Fruit fly (Drosophila melanogaster): ENCODE results near the gene Nnf1b.

The Nnf1b gene

dm6 chr2L:841708-842107 is 31.3 kb downstream of the Nnf1b start (continued):
- TF ChIP-seq Poxn (GFP tag; IDR thresholded peaks at IDR 0.05) = peak; percentile 31; the same call in 1 of the 2 replicates
- no peak for TF ChIP-seq CG1832 (GFP tag; optimal IDR thresholded peaks at IDR 0.05)
- peak; percentile 85 for TF ChIP-seq row (GFP tag; IDR thresholded peaks at IDR 0.05)
- TF ChIP-seq nerfin-2 (GFP tag; IDR thresholded peaks at IDR 0.05; ENCODE audit: partially characterized antibody) = no peak
- TF ChIP-seq otp (GFP tag; IDR thresholded peaks at IDR 0.05) = peak; percentile 66; the same call in 1 of the 3 replicates
- TF ChIP-seq Awh (GFP tag; IDR thresholded peaks at IDR 0.05) = peak; percentile 68
- TF ChIP-seq CG6854 (GFP tag; optimal IDR thresholded peaks at IDR 0.05) = peak; percentile 52
- TF ChIP-seq CG11398 (GFP tag; optimal IDR thresholded peaks at IDR 0.05) = no peak
- TF ChIP-seq CG12744 (GFP tag; optimal IDR thresholded peaks at IDR 0.05) = no peak
- peak; percentile 61 for TF ChIP-seq ATbp (GFP tag; optimal IDR thresholded peaks at IDR 0.05)
- peak; percentile 4 for TF ChIP-seq Jarid2 (GFP tag; optimal IDR thresholded peaks at IDR 0.05)
- peak; percentile 76 for TF ChIP-seq CG1024 (GFP tag; IDR thresholded peaks at IDR 0.05)
- peak; percentile 18 for TF ChIP-seq CG17568 (GFP tag; optimal IDR thresholded peaks at IDR 0.05)
- TF ChIP-seq chn (GFP tag; optimal IDR thresholded peaks at IDR 0.05) = peak; percentile 63
- TF ChIP-seq CG30431 (GFP tag; optimal IDR thresholded peaks at IDR 0.05) = peak; percentile 53
- no peak for TF ChIP-seq sima (GFP tag; optimal IDR thresholded peaks at IDR 0.05)
- TF ChIP-seq Blimp-1 (GFP tag; optimal IDR thresholded peaks at IDR 0.05) = peak; percentile 73
- TF ChIP-seq slbo (GFP tag; IDR thresholded peaks at IDR 0.05) = peak; percentile 93
- TF ChIP-seq grau (tag; optimal IDR thresholded peaks at IDR 0.05) = peak; percentile 74
- peak; percentile 57 for TF ChIP-seq CG1233 (GFP tag; optimal IDR thresholded peaks at IDR 0.05)
- TF ChIP-seq dati (GFP tag; IDR thresholded peaks at IDR 0.05) = peak; percentile 17; the same call in 1 of the 2 replicates
- no peak for TF ChIP-seq CG5953 (GFP tag; IDR thresholded peaks at IDR 0.05)
- TF ChIP-seq schlank (tag; optimal IDR thresholded peaks at IDR 0.05) = peak; percentile 78
- TF ChIP-seq ken (GFP tag; IDR thresholded peaks at IDR 0.05) = peak; percentile 65; the same call in 1 of the 3 replicates
- TF ChIP-seq CG10321 (GFP tag; IDR thresholded peaks at IDR 0.05) = peak; percentile 45; the same call in 1 of the 2 replicates
- peak; percentile 47 for TF ChIP-seq Fer2 (tag; optimal IDR thresholded peaks at IDR 0.05)
- peak; percentile 60 for TF ChIP-seq CG7556 (GFP tag; optimal IDR thresholded peaks at IDR 0.05)
- peak; percentile 49; the same call in 1 of the 2 replicates for TF ChIP-seq danr (GFP tag; IDR thresholded peaks at IDR 0.05)
- TF ChIP-seq da (GFP tag; optimal IDR thresholded peaks at IDR 0.05) = no peak
- TF ChIP-seq Asciz (GFP tag; optimal IDR thresholded peaks at IDR 0.05) = peak; percentile 24
- TF ChIP-seq CG18011 (GFP tag; optimal IDR thresholded peaks at IDR 0.05) = peak; percentile 47
- no peak for TF ChIP-seq CG3163 (GFP tag; optimal IDR thresholded peaks at IDR 0.05)
- peak; percentile 24 for TF ChIP-seq Vsx1 (GFP tag; optimal IDR thresholded peaks at IDR 0.05)
- TF ChIP-seq CG10147 (GFP tag; optimal IDR thresholded peaks at IDR 0.05) = peak; percentile 57
- TF ChIP-seq CG31224 (GFP tag; IDR thresholded peaks at IDR 0.05) = peak; percentile 84
- peak; percentile 62 for TF ChIP-seq CG12071 (GFP tag; optimal IDR thresholded peaks at IDR 0.05)
- peak; percentile 85 for TF ChIP-seq CG11456 (GFP tag; IDR thresholded peaks at IDR 0.05)
- TF ChIP-seq wdn (GFP tag; IDR thresholded peaks at IDR 0.05) = peak; percentile 88
- peak; percentile 81 for TF ChIP-seq CG7786 (GFP tag; optimal IDR thresholded peaks at IDR 0.05)
- peak; percentile 74 for TF ChIP-seq tio (GFP tag; optimal IDR thresholded peaks at IDR 0.05)
- TF ChIP-seq CG14965 (GFP tag; optimal IDR thresholded peaks at IDR 0.05; ENCODE audit: borderline replicate concordance) = no peak
- no peak for TF ChIP-seq cg (GFP tag; optimal IDR thresholded peaks at IDR 0.05)
- peak; percentile 61 for TF ChIP-seq CG10959 (GFP tag; IDR thresholded peaks at IDR 0.05)
- TF ChIP-seq GATAe (GFP tag; conservative IDR thresholded peaks at IDR 0.05) = no peak; the same call in 1 of the 2 replicates
- TF ChIP-seq btn (GFP tag; optimal IDR thresholded peaks at IDR 0.05) = no peak
- peak; percentile 26 for TF ChIP-seq Nf-YC (tag; optimal IDR thresholded peaks at IDR 0.05)
- TF ChIP-seq CG34422 (GFP tag; IDR thresholded peaks at IDR 0.05) = peak; percentile 68; the same call in 1 of the 3 replicates
- TF ChIP-seq Deaf1 (tag; optimal IDR thresholded peaks at IDR 0.05) = peak; percentile 39
- TF ChIP-seq Hr78 (GFP tag; optimal IDR thresholded peaks at IDR 0.05) = no peak
- TF ChIP-seq Oaz (GFP tag; IDR thresholded peaks at IDR 0.05) = peak; percentile 73

Data from whole organism, embryonic.